Fruit fly (Drosophila melanogaster): ENCODE results near the gene nAChRalpha3.

DNA sequence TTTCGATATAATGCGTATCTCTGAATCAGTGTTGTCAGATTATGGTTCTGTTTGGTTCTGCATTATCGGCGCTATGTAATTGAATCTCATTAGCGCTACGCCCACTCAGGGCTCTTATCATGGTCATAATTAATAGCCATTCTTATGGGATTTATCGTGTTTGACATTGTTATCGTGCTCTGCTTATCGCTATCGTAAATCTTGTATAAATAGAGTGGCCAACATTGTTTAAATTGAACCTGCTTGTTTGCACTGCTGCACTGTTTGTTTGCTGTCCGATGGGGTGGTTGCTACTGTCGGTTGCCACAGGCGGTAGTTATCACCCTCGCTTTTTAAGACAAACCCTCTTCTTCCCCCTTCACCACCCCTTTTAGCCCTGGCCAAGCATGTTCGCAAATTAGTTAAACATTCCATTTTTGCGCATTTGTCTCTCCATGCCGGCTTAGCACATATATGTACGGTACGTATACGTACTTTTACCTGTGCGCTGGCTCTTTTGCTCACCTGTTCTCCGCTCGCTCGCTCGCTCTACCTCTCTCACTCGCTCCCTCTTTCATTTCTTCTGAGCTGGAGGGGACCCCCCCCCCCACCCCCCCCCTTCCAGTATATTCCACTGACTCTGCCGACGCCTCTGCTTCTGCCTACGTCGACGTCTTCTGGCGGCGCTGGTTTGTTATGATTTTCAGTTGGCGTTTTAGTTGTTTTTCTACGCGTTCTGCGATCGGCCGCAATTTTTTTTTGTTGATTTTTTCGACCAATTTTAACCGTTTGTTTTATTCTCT is 136.9 kb downstream of the nAChRalpha3 start:
- TF ChIP-seq CG7101 (tag; optimal IDR thresholded peaks at IDR 0.05), result peak; percentile 31
- no peak for TF ChIP-seq toe (GFP tag; optimal IDR thresholded peaks at IDR 0.05)
- peak; percentile 27 for TF ChIP-seq Hr96 (GFP tag; optimal IDR thresholded peaks at IDR 0.05)
- no peak for TF ChIP-seq CG7045 (GFP tag; optimal IDR thresholded peaks at IDR 0.05)
- no peak for TF ChIP-seq kay (GFP tag; ENCODE audit: borderline replicate concordance)
- TF ChIP-seq CG12768 (GFP tag; optimal IDR thresholded peaks at IDR 0.05), result peak; percentile 16

All from whole organism, adult.